Fruit fly (Drosophila melanogaster) whole organism, embryonic: ENCODE measurements around the gene Sox100B.

Experiments used
- Atf3 ChIP-seq: fragments of 200-800 bp; sonication (Bioruptor generic); optimal IDR thresholded peaks from 3 replicates; lab custom pipeline; 2016; ENCODE audit warnings: missing biosample characterization, missing genetic modification characterization
- Bteb2 ChIP-seq: fragments of 200-800 bp; sonication (Bioruptor generic); optimal IDR thresholded peaks from 2 replicates; lab custom pipeline; 2016; ENCODE audit warnings: missing biosample characterization, missing genetic modification characterization
- CG10147 ChIP-seq: fragments of 200-800 bp; sonication (Bioruptor generic); optimal IDR thresholded peaks from 2 replicates; lab custom pipeline; 2019; ENCODE audit warnings: missing biosample characterization, mild to moderate bottlenecking, missing genetic modification characterization, moderate library complexity
- CG10979 ChIP-seq: fragments of 200-800 bp; sonication (Bioruptor generic); optimal IDR thresholded peaks from 2 replicates; lab custom pipeline; 2018; ENCODE audit warnings: missing biosample characterization, mild to moderate bottlenecking, missing genetic modification characterization, moderate library complexity
- CG11398 ChIP-seq: fragments of 200-800 bp; sonication (Bioruptor generic); optimal IDR thresholded peaks from 2 replicates; lab custom pipeline; 2016; ENCODE audit warnings: missing biosample characterization, missing genetic modification characterization
- CG11695 ChIP-seq: fragments of 200-800 bp; sonication (Bioruptor generic); IDR thresholded peaks from 3 replicates; pipeline ENCODE4 v1.3.6; 2022; ENCODE audit warnings: missing biosample characterization, missing genetic modification characterization
- CG12769 ChIP-seq: fragments of 200-800 bp; sonication (Bioruptor generic); optimal IDR thresholded peaks from 2 replicates; lab custom pipeline; 2019; ENCODE audit warnings: missing biosample characterization, mild to moderate bottlenecking, missing genetic modification characterization, moderate library complexity
- CG12942 ChIP-seq: fragments of 200-800 bp; sonication (Bioruptor generic); optimal IDR thresholded peaks from 3 replicates; lab custom pipeline; 2016; ENCODE audit warnings: missing biosample characterization, missing genetic modification characterization
- CG16815 ChIP-seq: fragments of 200-800 bp; sonication (Bioruptor generic); optimal IDR thresholded peaks from 3 replicates; lab custom pipeline; 2017; ENCODE audit warnings: missing biosample characterization, mild to moderate bottlenecking, missing genetic modification characterization
- CG17612 ChIP-seq: fragments of 200-800 bp; sonication (Bioruptor generic); IDR thresholded peaks from 2 replicates; pipeline ENCODE4 v1.3.6; 2022; ENCODE audit warnings: missing biosample characterization, missing genetic modification characterization
- CG2120 ChIP-seq: fragments of 200-800 bp; sonication (Bioruptor generic); optimal IDR thresholded peaks from 3 replicates; lab custom pipeline; 2016; ENCODE audit warnings: missing biosample characterization, missing genetic modification characterization
- CG2199 ChIP-seq: fragments of 200-800 bp; sonication (Bioruptor generic); IDR thresholded peaks from 3 replicates; pipeline ENCODE4 v1.3.6; 2022; ENCODE audit warnings: missing biosample characterization, missing genetic modification characterization
- CG2889 ChIP-seq: fragments of 200-800 bp; sonication (Bioruptor generic); IDR thresholded peaks from 3 replicates; pipeline ENCODE4 v1.3.6; 2022; ENCODE audit warnings: missing biosample characterization, missing genetic modification characterization
- CG30020 ChIP-seq: fragments of 200-800 bp; optimal IDR thresholded peaks from 2 replicates; lab custom pipeline; 2019; ENCODE audit warnings: missing biosample characterization, mild to moderate bottlenecking, missing genetic modification characterization, moderate library complexity
- CG4854 ChIP-seq: fragments of 200-800 bp; sonication (Bioruptor generic); optimal IDR thresholded peaks from 2 replicates; lab custom pipeline; 2016; ENCODE audit warnings: missing biosample characterization, missing genetic modification characterization, inconsistent platforms
- CG7928 ChIP-seq: fragments of 200-800 bp; sonication (Bioruptor generic); optimal IDR thresholded peaks from 2 replicates; lab custom pipeline; 2017; ENCODE audit warnings: missing biosample characterization, mild to moderate bottlenecking, missing genetic modification characterization
- CG8388 ChIP-seq: fragments of 200-800 bp; sonication (Bioruptor generic); optimal IDR thresholded peaks from 2 replicates; lab custom pipeline; 2019; ENCODE audit warnings: missing biosample characterization, mild to moderate bottlenecking, missing genetic modification characterization, moderate library complexity
- CG8944 ChIP-seq: fragments of 200-800 bp; sonication (Bioruptor generic); optimal IDR thresholded peaks from 3 replicates; lab custom pipeline; 2016; ENCODE audit warnings: missing biosample characterization, missing genetic modification characterization
- CG9932 ChIP-seq: fragments of 200-800 bp; sonication (Bioruptor generic); IDR thresholded peaks from 2 replicates; pipeline ENCODE4 v1.3.6; 2022; ENCODE audit warnings: missing biosample characterization, missing genetic modification characterization
- CkIIα-i1 ChIP-seq: fragments of 200-800 bp; sonication (Bioruptor generic); IDR thresholded peaks from 2 replicates; pipeline ENCODE4 v1.3.6; 2022; ENCODE audit warnings: missing biosample characterization, missing genetic modification characterization
- CoRest ChIP-seq: fragments of 200-800 bp; sonication (Bioruptor generic); optimal IDR thresholded peaks from 3 replicates; lab custom pipeline; 2018; ENCODE audit warnings: missing biosample characterization, mild to moderate bottlenecking, missing genetic modification characterization, moderate library complexity
- E2f1 ChIP-seq: fragments of 200-800 bp; sonication (Bioruptor generic); IDR thresholded peaks from 2 replicates; pipeline ENCODE4 v1.3.6; 2022; ENCODE audit warnings: missing biosample characterization, missing genetic modification characterization
- Gsc ChIP-seq: fragments of 200-800 bp; sonication (Bioruptor generic); IDR thresholded peaks from 2 replicates; pipeline ENCODE4 v1.3.6; 2022; ENCODE audit warnings: missing biosample characterization, missing genetic modification characterization
- Jarid2 ChIP-seq: fragments of 200-800 bp; sonication (Bioruptor generic); optimal IDR thresholded peaks from 3 replicates; lab custom pipeline; 2017; ENCODE audit warnings: mild to moderate bottlenecking, missing biosample characterization, missing genetic modification reagents, missing genetic modification characterization
- Kr ChIP-seq: fragments of 200-800 bp; sonication (Bioruptor generic); optimal IDR thresholded peaks from 2 replicates; lab custom pipeline; 2017; ENCODE audit warnings: missing biosample characterization, mild to moderate bottlenecking, missing genetic modification characterization
- Max ChIP-seq: fragments of 200-800 bp; sonication (Bioruptor generic); optimal IDR thresholded peaks from 2 replicates; lab custom pipeline; 2016; ENCODE audit warnings: missing biosample characterization, mild to moderate bottlenecking, missing genetic modification characterization
- NC2α ChIP-seq: fragments of 200-800 bp; sonication (Bioruptor generic); optimal IDR thresholded peaks from 2 replicates; lab custom pipeline; 2016; ENCODE audit warnings: missing biosample characterization, missing genetic modification characterization
- Rfx ChIP-seq: fragments of 200-800 bp; sonication (Bioruptor generic); IDR thresholded peaks from 2 replicates; pipeline ENCODE4 v1.3.6; 2022; ENCODE audit warnings: missing biosample characterization, missing genetic modification characterization
- Rx ChIP-seq: fragments of 200-800 bp; sonication (Bioruptor generic); IDR thresholded peaks from 2 replicates; pipeline ENCODE4 v1.3.6; 2022; ENCODE audit warnings: missing biosample characterization, missing genetic modification characterization
- Trl ChIP-seq, 3 experiments: fragments of >200 bp in 2 of 3; fragments of 200-800 bp in 1 of 3; sonication (Bioruptor generic) in 1 of 3; optimal IDR thresholded peaks; 2 replicates in 1 of 3; 3 replicates in 2 of 3; lab custom pipeline; 2016 to 2017; ENCODE audit warnings: missing biosample characterization in 1 of 3, missing genetic modification characterization in 1 of 3
- Xrp1 ChIP-seq: fragments of 200-800 bp; sonication (Bioruptor generic); IDR thresholded peaks from 2 replicates; pipeline ENCODE4 v1.3.6; 2022; ENCODE audit warnings: missing biosample characterization, missing genetic modification characterization
- chinmo ChIP-seq: fragments of 200-800 bp; sonication (Bioruptor generic); IDR thresholded peaks from 4 replicates; pipeline ENCODE4 v1.3.6; 2022; ENCODE audit warnings: missing biosample characterization, missing genetic modification characterization; ENCODE audit not compliant: partially characterized antibody
- crc ChIP-seq: fragments of 200-800 bp; sonication (Bioruptor generic); optimal IDR thresholded peaks from 2 replicates; lab custom pipeline; 2016; ENCODE audit warnings: missing biosample characterization, missing genetic modification characterization
- dan ChIP-seq: fragments of 200-800 bp; sonication (Bioruptor generic); IDR thresholded peaks from 2 replicates; pipeline ENCODE4 v1.3.6; 2022; ENCODE audit warnings: missing biosample characterization, missing genetic modification characterization
- dmrt99B ChIP-seq: fragments of 200-800 bp; sonication (Bioruptor generic); optimal IDR thresholded peaks from 2 replicates; lab custom pipeline; 2018; ENCODE audit warnings: missing biosample characterization, mild to moderate bottlenecking, missing genetic modification characterization, moderate library complexity
- dpn ChIP-seq, 2 experiments: fragments of 200-800 bp; sonication (Bioruptor generic); optimal IDR thresholded peaks; 3 replicates each; lab custom pipeline; 2016; ENCODE audit warnings: missing biosample characterization in 2 of 2, missing genetic modification characterization in 2 of 2
- esg ChIP-seq: fragments of 200-800 bp; sonication (Bioruptor generic); conservative IDR thresholded peaks from 2 replicates; pipeline ENCODE4 v1.3.6; 2022; ENCODE audit warnings: missing biosample characterization, missing genetic modification characterization
- fru ChIP-seq: fragments of >200 bp; optimal IDR thresholded peaks from 2 replicates; lab custom pipeline; 2017
- insv ChIP-seq, 2 experiments: fragments of 200-800 bp; sonication (Bioruptor generic); optimal IDR thresholded peaks; 3 replicates each; lab custom pipeline; 2016 to 2018; ENCODE audit warnings: missing biosample characterization in 2 of 2, missing genetic modification characterization in 2 of 2
- lov ChIP-seq, 2 experiments: fragments of 200-800 bp in 1 of 2; fragments of >200 bp in 1 of 2; sonication (Bioruptor generic) in 1 of 2; IDR thresholded peaks in 1 of 2; optimal IDR thresholded peaks in 1 of 2; 2 replicates in 1 of 2; 3 replicates in 1 of 2; pipeline versions ENCODE4 v1.3.6 to Lab custom; 2017 to 2022; ENCODE audit warnings: missing biosample characterization in 1 of 2, missing genetic modification characterization in 1 of 2
- nau ChIP-seq: fragments of 200-800 bp; sonication (Bioruptor generic); optimal IDR thresholded peaks from 3 replicates; lab custom pipeline; 2017; ENCODE audit warnings: missing biosample characterization, mild to moderate bottlenecking, missing genetic modification characterization, missing genetic modification reagents
- wdn ChIP-seq: fragments of 200-800 bp; sonication (Bioruptor generic); IDR thresholded peaks from 2 replicates; pipeline ENCODE4 v1.3.6; 2022; ENCODE audit warnings: missing biosample characterization, missing genetic modification characterization
- wek ChIP-seq: fragments of 200-800 bp; sonication (Bioruptor generic); optimal IDR thresholded peaks from 3 replicates; lab custom pipeline; 2018; ENCODE audit warnings: missing biosample characterization, mild to moderate bottlenecking, missing genetic modification characterization, moderate library complexity
- zf30C ChIP-seq: fragments of 200-800 bp; sonication (Bioruptor generic); optimal IDR thresholded peaks from 3 replicates; lab custom pipeline; 2018; ENCODE audit warnings: missing biosample characterization, mild to moderate bottlenecking, missing genetic modification characterization

Gene Sox100B

DNA sequence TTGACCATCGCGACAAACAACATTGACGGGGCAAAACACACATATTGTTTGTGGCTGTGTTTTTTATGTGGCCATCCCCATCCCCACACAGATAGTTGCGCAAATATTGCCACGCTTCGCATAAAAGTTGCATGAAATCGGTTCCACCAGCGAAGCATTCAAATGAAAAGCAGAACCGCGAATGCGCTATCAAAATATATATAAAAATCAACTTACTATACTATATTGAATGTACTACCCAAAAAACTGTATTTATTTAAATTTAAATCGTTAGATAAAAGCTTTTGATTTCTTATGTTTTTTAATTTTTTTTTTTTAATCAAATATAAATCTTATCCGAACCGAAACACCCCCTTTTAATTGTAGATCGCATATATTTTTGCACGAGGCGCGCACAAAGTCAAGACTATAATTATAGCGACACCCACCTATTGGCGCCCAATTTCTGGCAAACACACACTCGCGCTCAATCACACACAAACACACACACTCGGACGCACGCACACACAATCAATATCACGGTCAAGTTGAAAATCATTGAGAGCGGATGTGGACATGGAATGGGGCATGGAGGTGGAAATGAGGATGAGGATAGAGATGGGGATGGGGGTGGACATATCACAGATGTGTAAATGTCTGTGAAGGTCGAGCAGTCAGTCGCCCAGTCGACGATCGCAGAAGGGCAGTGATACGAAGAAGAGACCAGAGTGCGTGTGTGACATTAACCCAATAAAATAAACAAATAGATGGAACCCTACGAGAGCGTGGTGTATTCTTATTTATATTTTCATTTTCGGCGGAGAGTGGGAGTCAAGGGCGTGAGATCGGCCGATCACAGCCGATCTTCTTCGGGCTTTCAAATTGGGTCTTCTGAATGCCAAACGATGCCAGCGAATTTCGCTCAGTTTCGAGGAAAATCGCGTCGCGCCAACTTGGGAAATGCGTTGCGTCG, 26.3 kb upstream of the Sox100B start, which contains the start of gene CanA1 (continued):
- TF ChIP-seq dpn (GFP tag; optimal IDR thresholded peaks at IDR 0.05; lab: Kevin White, UChicago) (no peak), Rfx (GFP tag; lab: Robert Waterston, UW) (peak; percentile 59), insv (GFP tag; optimal IDR thresholded peaks at IDR 0.05; lab: Kevin White, UChicago) (no peak), CG4854 (GFP tag; lab: Kevin White, UChicago) (no peak), zf30C (no peak), CoRest (tag; lab: Kevin White, UChicago) (peak; percentile 16), CG10147 (GFP tag; lab: Kevin White, UChicago) (no peak), Gsc (no peak), CkIIα-i1 (GFP tag; lab: Robert Waterston, UW) (no peak), CG30020 (no peak), Kr (GFP tag; lab: Kevin White, UChicago) (no peak), CG2199 (no peak), esg (GFP tag; lab: Robert Waterston, UW) (no peak), dan (GFP tag; lab: Robert Waterston, UW) (no peak), CG2120 (GFP tag; lab: Kevin White, UChicago) (peak; percentile 11), CG17612 (GFP tag; lab: Robert Waterston, UW) (no peak), chinmo (GFP tag; lab: Robert Waterston, UW) (0 out of 4 replicates have a peak, but pooled peaks have one; percentile 53), nau (GFP tag; lab: Kevin White, UChicago) (no peak), crc (no peak), CG7928 (no peak), CG12769 (tag; lab: Kevin White, UChicago) (peak; percentile 87), CG12942 (GFP tag; lab: Kevin White, UChicago) (no peak), CG2889 (GFP tag; lab: Robert Waterston, UW) (no peak), Bteb2 (GFP tag; lab: Kevin White, UChicago) (no peak), Atf3 (GFP tag; lab: Kevin White, UChicago) (no peak), CG11695 (GFP tag; lab: Robert Waterston, UW) (peak; percentile 57; the same call in 2 of the 3 replicates), CG10979 (tag; lab: Kevin White, UChicago) (no peak), Rx (GFP tag; lab: Robert Waterston, UW) (no peak), E2f1 (GFP tag; lab: Robert Waterston, UW) (no peak), Max (no peak), lov (optimal IDR thresholded peaks at IDR 0.05; lab: Kevin White, UChicago) (no peak), lov (GFP tag; IDR thresholded peaks at IDR 0.05; lab: Robert Waterston, UW) (no peak), wek (GFP tag; lab: Kevin White, UChicago) (no peak), CG8388 (GFP tag; lab: Kevin White, UChicago) (no peak), CG16815 (no peak), fru (lab: Kevin White, UChicago) (no peak), CG8944 (GFP tag; lab: Kevin White, UChicago) (no peak), CG11398 (GFP tag; lab: Kevin White, UChicago) (no peak), CG9932 (GFP tag; lab: Robert Waterston, UW) (peak; percentile 52), Trl (optimal IDR thresholded peaks at IDR 0.05; lab: Kevin White, UChicago) (peak in 1 of 2 experiments; percentile 4), Trl (GFP tag; optimal IDR thresholded peaks at IDR 0.05; lab: Kevin White, UChicago) (no peak), dmrt99B (tag; lab: Kevin White, UChicago) (no peak), Jarid2 (GFP tag; lab: Kevin White, UChicago) (no peak), NC2α (GFP tag; lab: Kevin White, UChicago) (no peak), Xrp1 (GFP tag; lab: Robert Waterston, UW) (no peak), wdn (GFP tag; lab: Robert Waterston, UW) (no peak)
